Worm (Caenorhabditis elegans) whole organism, early embryonic: ENCODE results near the gene Y23B4A.1.

Experiments used
- F13C5.2 ChIP-seq: sonication (generic microtip); optimal IDR thresholded peaks from 2 replicates; lab custom pipeline; 2017; ENCODE audit warnings: mild to moderate bottlenecking, missing genetic modification characterization, inconsistent platforms, missing compliant biosample characterization
- aly-1 ChIP-seq: sonication (generic microtip); optimal IDR thresholded peaks from 2 replicates; lab custom pipeline; 2016; ENCODE audit warnings: missing genetic modification characterization, missing compliant biosample characterization
- ama-1 ChIP-seq: fragments of 150-350 bp; optimal IDR thresholded peaks from 2 replicates; lab custom pipeline; 2014
- ceh-13 ChIP-seq: fragments of 200-800 bp; sonication (Bioruptor generic); optimal IDR thresholded peaks from 2 replicates; lab custom pipeline; 2018; ENCODE audit warnings: mild to moderate bottlenecking, missing genetic modification characterization, missing compliant biosample characterization
- ets-7 ChIP-seq: sonication (generic microtip); optimal IDR thresholded peaks from 2 replicates; lab custom pipeline; 2016; ENCODE audit warnings: missing genotype, missing genetic modification characterization, missing compliant biosample characterization
- flt-1 ChIP-seq: fragments of 200-800 bp; sonication (Bioruptor generic); IDR thresholded peaks from 2 replicates; pipeline ENCODE4 v1.3.6; 2022; ENCODE audit warnings: missing genetic modification characterization, missing compliant biosample characterization
- pes-1 ChIP-seq: fragments of 200-800 bp; sonication (Bioruptor generic); IDR thresholded peaks from 2 replicates; pipeline ENCODE4 v1.3.6; 2022; ENCODE audit warnings: missing genetic modification reagents, missing genetic modification characterization, missing compliant biosample characterization
- tbx-37 ChIP-seq: fragments of 200-800 bp; sonication (Bioruptor generic); conservative IDR thresholded peaks from 2 replicates; pipeline ENCODE4 v1.3.6; 2022; ENCODE audit warnings: missing genetic modification reagents, missing genetic modification characterization, missing compliant biosample characterization
- tra-4 ChIP-seq: sonication (generic microtip); optimal IDR thresholded peaks from 2 replicates; lab custom pipeline; 2017; ENCODE audit warnings: missing genetic modification characterization, missing compliant biosample characterization

DNA sequence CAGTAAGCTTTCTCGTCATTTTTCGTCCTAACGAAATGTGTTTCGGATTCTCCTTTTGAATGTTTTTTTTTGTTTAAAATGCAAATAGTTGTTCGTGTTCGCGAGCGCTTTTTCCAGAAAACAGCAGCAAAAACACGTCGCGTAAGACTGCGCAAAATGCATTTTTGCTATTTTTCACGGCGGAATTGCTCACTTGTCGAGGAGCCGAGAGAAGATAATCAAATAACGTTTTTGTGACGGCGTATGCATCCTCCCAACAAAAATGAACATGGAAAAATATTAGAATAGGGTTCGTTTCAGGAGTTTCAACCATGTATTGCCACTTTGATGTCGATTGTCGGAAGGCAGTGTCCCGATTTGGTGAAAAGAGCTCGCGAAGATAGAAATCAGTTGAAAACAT lies 40.1 kb downstream of the Y23B4A.1 start:
- TF ChIP-seq ama-1 (lab: Kevin White, UChicago) (no peak), ets-7 (tag; lab: Kevin White, UChicago) (no peak), tbx-37 (GFP tag; lab: Robert Waterston, UW) (no peak), pes-1 (no peak), ceh-13 (GFP tag; lab: Kevin White, UChicago) (no peak), tra-4 (tag; lab: Kevin White, UChicago) (no peak), aly-1 (tag; lab: Kevin White, UChicago) (no peak), F13C5.2 (no peak), flt-1 (no peak)
